Worm (Caenorhabditis elegans): Measurements from ENCODE around the gene C37C3.9.

Gene C37C3.9

DNA sequence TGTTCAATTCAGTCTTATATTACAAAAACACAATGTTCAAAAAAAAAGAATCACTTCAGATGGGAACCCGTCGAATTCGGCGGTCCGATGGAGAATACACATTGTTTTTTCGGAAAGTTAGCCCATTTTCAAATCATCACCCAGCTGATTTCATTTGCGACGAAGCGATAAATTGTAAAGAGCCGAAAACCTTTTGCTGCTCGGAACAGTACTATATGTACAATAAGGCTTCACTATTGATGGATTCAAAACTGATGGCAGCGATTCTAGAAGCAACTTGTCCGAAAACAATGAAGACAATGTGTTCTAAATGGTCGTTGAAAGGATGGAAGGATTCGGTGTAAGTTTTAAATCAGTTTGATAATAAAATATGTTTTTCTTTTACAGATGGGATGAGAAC is 3.4 kb upstream of the C37C3.9 start, which contains the start of gene C37C3.1 (continued):
- TF ChIP-seq F23B12.7 (tag; optimal IDR thresholded peaks at IDR 0.05; ENCODE audit: insufficient read depth) (no peak), hlh-12 (tag; optimal IDR thresholded peaks at IDR 0.05) (no peak), die-1 (tag; optimal IDR thresholded peaks at IDR 0.05) (no peak), lsl-1 (GFP tag; optimal IDR thresholded peaks at IDR 0.05) (no peak), ekl-4 (GFP tag; IDR thresholded peaks at IDR 0.05) (no peak), sptf-2 (GFP tag; optimal IDR thresholded peaks at IDR 0.05) (no peak), efl-1 (GFP tag; optimal IDR thresholded peaks at IDR 0.05) (no peak), egl-44 (GFP tag; IDR thresholded peaks at IDR 0.05) (no peak), nhr-27 (tag; optimal IDR thresholded peaks at IDR 0.05) (no peak), F10E7.11 (tag; optimal IDR thresholded peaks at IDR 0.05) (no peak), ztf-22 (GFP tag; optimal IDR thresholded peaks at IDR 0.05) (no peak), madf-8 (GFP tag; conservative IDR thresholded peaks at IDR 0.05) (no peak), pha-4 (tag; optimal IDR thresholded peaks at IDR 0.05) (no peak), F57C9.4 (tag; optimal IDR thresholded peaks at IDR 0.05) (no peak), ztf-28 (GFP tag; IDR thresholded peaks at IDR 0.05) (no peak), Y95B8A.8 (GFP tag; IDR thresholded peaks at IDR 0.05) (no peak), nfya-1 (tag; optimal IDR thresholded peaks at IDR 0.05; ENCODE audit: borderline replicate concordance, insufficient read depth) (no peak)

ce11 chrV:7856641-7857040 is 2.1 kb upstream of the C37C3.9 start:
- TF ChIP-seq nhr-120 (GFP tag; IDR thresholded peaks at IDR 0.05) (no peak), zfh-2 (GFP tag; conservative IDR thresholded peaks at IDR 0.05) (peak; percentile 62)

DNA sequence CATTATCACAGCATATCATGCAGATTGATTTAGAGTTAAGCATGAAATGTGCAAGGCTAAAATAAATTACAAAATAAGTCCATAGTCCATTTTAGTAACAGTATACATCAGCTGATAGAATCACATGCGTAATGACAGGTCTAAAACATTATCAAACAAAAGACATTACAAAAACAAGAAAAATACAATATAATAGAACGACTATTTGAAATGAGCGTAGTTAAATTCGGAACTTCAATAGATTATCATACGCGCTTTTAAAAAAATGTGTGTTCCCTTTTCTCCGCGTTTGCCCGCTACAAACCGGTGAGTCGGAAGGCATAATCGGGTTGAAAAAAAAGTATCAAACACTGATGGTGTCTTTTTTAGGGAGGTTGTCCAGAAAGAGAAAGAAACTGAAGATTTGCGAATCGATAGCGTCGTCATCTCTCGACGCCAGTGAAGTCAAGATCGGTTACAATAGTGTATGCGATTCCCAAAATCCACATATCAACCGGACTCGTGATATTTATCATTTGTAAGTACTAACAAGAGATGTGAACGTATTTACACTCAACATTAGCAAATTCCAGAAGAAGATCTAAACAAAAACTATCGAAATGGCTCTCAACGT is 988 bp upstream of the C37C3.9 start, which contains the start of gene C37C3.2:
TSS of gene C37C3.2 (plus strand) at position 563 of the 613 bp plus-strand sequence.
- no peak for TF ChIP-seq sea-2 (GFP tag; IDR thresholded peaks at IDR 0.05)
- TF ChIP-seq lin-35 (GFP tag; optimal IDR thresholded peaks at IDR 0.05): no peak
- TF ChIP-seq dox-1 (GFP tag; IDR thresholded peaks at IDR 0.05): no peak
- no peak for TF ChIP-seq egrh-3 (GFP tag; IDR thresholded peaks at IDR 0.05)
- no peak for TF ChIP-seq pha-4 (tag; optimal IDR thresholded peaks at IDR 0.05)
- no peak for TF ChIP-seq tbp1 (GFP tag; optimal IDR thresholded peaks at IDR 0.05)
- TF ChIP-seq zfh-2 (GFP tag; conservative IDR thresholded peaks at IDR 0.05): no peak
- TF ChIP-seq nfyb-1 (GFP tag; IDR thresholded peaks at IDR 0.05): no peak
- TF ChIP-seq F37B4.10 (GFP tag; IDR thresholded peaks at IDR 0.05): no peak
- TF ChIP-seq K11D2.4 (GFP tag; IDR thresholded peaks at IDR 0.05): no peak
- no peak for TF ChIP-seq ceh-58 (GFP tag; IDR thresholded peaks at IDR 0.05)
- no peak for TF ChIP-seq hsf-1 (GFP tag; IDR thresholded peaks at IDR 0.05)
- TF ChIP-seq Y53F4B.3 (GFP tag; IDR thresholded peaks at IDR 0.05): no peak
- no peak for TF ChIP-seq hlh-26 (GFP tag; conservative IDR thresholded peaks at IDR 0.05)

- no peak for TF ChIP-seq repo-1 (tag; optimal IDR thresholded peaks at IDR 0.05)
- TF ChIP-seq madf-6 (GFP tag; IDR thresholded peaks at IDR 0.05): peak; percentile 76
- TF ChIP-seq madf-8 (GFP tag; conservative IDR thresholded peaks at IDR 0.05): peak; percentile 42
- no peak for TF ChIP-seq atf-7 (tag; optimal IDR thresholded peaks at IDR 0.05)
- peak; percentile 84 for TF ChIP-seq lsl-1 (GFP tag; optimal IDR thresholded peaks at IDR 0.05)
- no peak for TF ChIP-seq lsy-27 (tag; optimal IDR thresholded peaks at IDR 0.05; ENCODE audit: borderline replicate concordance, insufficient read depth)
- no peak for TF ChIP-seq snpc-4 (GFP tag; optimal IDR thresholded peaks at IDR 0.05)
- peak in 1 of 4 experiments; percentile 26 for TF ChIP-seq snpc-4 (tag; optimal IDR thresholded peaks at IDR 0.05)
- peak; percentile 47 for TF ChIP-seq dpl-1 (GFP tag; optimal IDR thresholded peaks at IDR 0.05)
- no peak for TF ChIP-seq F23B12.7 (tag; optimal IDR thresholded peaks at IDR 0.05; ENCODE audit: insufficient read depth)
- peak; percentile 38; the same call in 1 of the 2 replicates for TF ChIP-seq ceh-91 (GFP tag; IDR thresholded peaks at IDR 0.05)
- TF ChIP-seq dox-1 (GFP tag; IDR thresholded peaks at IDR 0.05): peak; percentile 47
- TF ChIP-seq hsf-1 (GFP tag; IDR thresholded peaks at IDR 0.05): peak; percentile 64
- TF ChIP-seq Y79H2A.3 (GFP tag; conservative IDR thresholded peaks at IDR 0.05): no peak
- TF ChIP-seq F33H1.4 (GFP tag; IDR thresholded peaks at IDR 0.05): peak; percentile 87
- peak; percentile 75 for TF ChIP-seq xnd-1 (tag; optimal IDR thresholded peaks at IDR 0.05)
- TF ChIP-seq D2030.7 (GFP tag; IDR thresholded peaks at IDR 0.05): peak; percentile 45; the same call in 1 of the 2 replicates
- TF ChIP-seq snpc-1.3 (tag; optimal IDR thresholded peaks at IDR 0.05; ENCODE audit: insufficient read depth): peak; percentile 14
Measured at ce11 chrV:7853900-7854299, 600 bp downstream of the C37C3.9 start.
